ENCODE assay signal across 5 worm cellular contexts in genomic region chrII:7860221-7860928, ce11.
TF ChIP-seq lines count a peak whose summit lies in the region.

Gene lin-5 (plus strand): TSS chrII:7860574.

TF ChIP-seq in whole organism, L1 larva, 84 proteins besides CTCF, POLR2A, EP300 and RAD21 (continues in another document):
- no peak for TF ChIP-seq pag-3 (tag; optimal IDR thresholded peaks at IDR 0.05; lab: Kevin White, UChicago; ENCODE audit: borderline replicate concordance, insufficient read depth)
- no peak for TF ChIP-seq skn-1 (tag; optimal IDR thresholded peaks at IDR 0.05; lab: Kevin White, UChicago)
- TF ChIP-seq ceh-90 (tag; optimal IDR thresholded peaks at IDR 0.05; lab: Kevin White, UChicago), result no peak
- no peak for TF ChIP-seq tlp-1 (tag; optimal IDR thresholded peaks at IDR 0.05; lab: Kevin White, UChicago)
- peak; percentile 51 for TF ChIP-seq snu-23 (GFP tag; optimal IDR thresholded peaks at IDR 0.05; lab: Kevin White, UChicago)
- TF ChIP-seq F16B12.6 (tag; optimal IDR thresholded peaks at IDR 0.05; lab: Kevin White, UChicago), result peak; percentile 65
- peak; percentile 50 for TF ChIP-seq swsn-7 (tag; optimal IDR thresholded peaks at IDR 0.05; lab: Kevin White, UChicago)
- peak; percentile 5 to 89 for TF ChIP-seq efl-1 (optimal IDR thresholded peaks at IDR 0.05; lab: Kevin White, UChicago)
- peak; percentile 87 to 97 for TF ChIP-seq efl-1 (GFP tag; optimal IDR thresholded peaks at IDR 0.05 in 1 of 2; lab: Kevin White, UChicago)
- TF ChIP-seq nhr-11 (tag; optimal IDR thresholded peaks at IDR 0.05; lab: Kevin White, UChicago), result no peak
- peak; percentile 15 for TF ChIP-seq xbp-1 (tag; optimal IDR thresholded peaks at IDR 0.05; lab: Kevin White, UChicago)
- TF ChIP-seq lir-3 (tag; optimal IDR thresholded peaks at IDR 0.05; lab: Kevin White, UChicago; ENCODE audit: poor library complexity), result no peak
- no peak for TF ChIP-seq sptf-1 (tag; optimal IDR thresholded peaks at IDR 0.05; lab: Kevin White, UChicago)
- no peak for TF ChIP-seq grh-1 (GFP tag; IDR thresholded peaks at IDR 0.05; lab: Robert Waterston, UW)
- no peak for TF ChIP-seq C34B4.2 (tag; optimal IDR thresholded peaks at IDR 0.05; lab: Kevin White, UChicago)
- TF ChIP-seq alr-1 (tag; optimal IDR thresholded peaks at IDR 0.05; lab: Kevin White, UChicago; ENCODE audit: borderline replicate concordance), result peak; percentile 16
- TF ChIP-seq dsc-1 (tag; optimal IDR thresholded peaks at IDR 0.05; lab: Kevin White, UChicago), result no peak
- TF ChIP-seq mab-9 (GFP tag; IDR thresholded peaks at IDR 0.05; lab: Robert Waterston, UW), result no peak

TF ChIP-seq in whole organism, L3 larva, 47 proteins besides CTCF, POLR2A, EP300 and RAD21:
- no peak for TF ChIP-seq fos-1 (tag; optimal IDR thresholded peaks at IDR 0.05; lab: Kevin White, UChicago)
- peak; percentile 19 for TF ChIP-seq nhr-25 (tag; optimal IDR thresholded peaks at IDR 0.05; lab: Kevin White, UChicago)
- no peak for TF ChIP-seq unc-62 (GFP tag; optimal IDR thresholded peaks at IDR 0.05; lab: Kevin White, UChicago)
- no peak for TF ChIP-seq mml-1 (tag; optimal IDR thresholded peaks at IDR 0.05; lab: Kevin White, UChicago)
- TF ChIP-seq nfya-1 (tag; optimal IDR thresholded peaks at IDR 0.05; lab: Kevin White, UChicago; ENCODE audit: insufficient read depth), result peak; percentile 67
- no peak for TF ChIP-seq nhr-237 (tag; optimal IDR thresholded peaks at IDR 0.05; lab: Kevin White, UChicago)
- no peak for TF ChIP-seq tbx-2 (tag; optimal IDR thresholded peaks at IDR 0.05; lab: Kevin White, UChicago)
- TF ChIP-seq egl-5 (tag; optimal IDR thresholded peaks at IDR 0.05; lab: Kevin White, UChicago), result peak; percentile 54
- TF ChIP-seq pha-4 (tag; optimal IDR thresholded peaks at IDR 0.05; lab: Kevin White, UChicago), result peak; percentile 57
- no peak for TF ChIP-seq R02D3.7 (tag; optimal IDR thresholded peaks at IDR 0.05; lab: Kevin White, UChicago)
- TF ChIP-seq lin-15B (tag; optimal IDR thresholded peaks at IDR 0.05; lab: Kevin White, UChicago), result peak; percentile 79
- peak; percentile 57 for TF ChIP-seq hmg-11 (tag; optimal IDR thresholded peaks at IDR 0.05; lab: Kevin White, UChicago)
- peak; percentile 64 for TF ChIP-seq lin-39 (tag; optimal IDR thresholded peaks at IDR 0.05; lab: Kevin White, UChicago)
- TF ChIP-seq snpc-4 (tag; optimal IDR thresholded peaks at IDR 0.05; lab: Kevin White, UChicago), result peak; percentile 59
- no peak for TF ChIP-seq nhr-23 (tag; optimal IDR thresholded peaks at IDR 0.05; lab: Kevin White, UChicago)
- peak; percentile 5 for TF ChIP-seq elt-2 (tag; optimal IDR thresholded peaks at IDR 0.05; lab: Kevin White, UChicago)
TF ChIP-seq in whole organism, L3 larva: peak in this region for 9.

TF ChIP-seq in whole organism, early embryonic, 17 proteins besides CTCF, POLR2A, EP300 and RAD21:
- TF ChIP-seq tbx-11 (GFP tag; IDR thresholded peaks at IDR 0.05; lab: Robert Waterston, UW) (no peak), F13C5.2 (tag; optimal IDR thresholded peaks at IDR 0.05; lab: Kevin White, UChicago) (peak; percentile 26)

TF ChIP-seq in whole organism, midembryonic, 9 proteins besides CTCF, POLR2A, EP300 and RAD21:
- TF ChIP-seq klf-2 (GFP tag; conservative IDR thresholded peaks at IDR 0.05; lab: Robert Waterston, UW) (0 out of 2 replicates have a peak, but pooled peaks have one; percentile 47), cog-1 (tag; optimal IDR thresholded peaks at IDR 0.05; lab: Kevin White, UChicago) (peak; percentile 36), ztf-23 (GFP tag; IDR thresholded peaks at IDR 0.05; lab: Robert Waterston, UW) (no peak)

TF ChIP-seq in whole organism, young adult, 124 proteins besides CTCF, POLR2A, EP300 and RAD21 (continues in another document):
- TF ChIP-seq Y79H2A.3 (GFP tag; conservative IDR thresholded peaks at IDR 0.05; lab: Robert Waterston, UW) (peak; percentile 77; the same call in 1 of the 2 replicates), efl-1 (GFP tag; optimal IDR thresholded peaks at IDR 0.05; lab: Kevin White, UChicago) (peak; percentile 96), attf-5 (GFP tag; optimal IDR thresholded peaks at IDR 0.05; lab: Kevin White, UChicago) (peak; percentile 55), mcd-1 (GFP tag; IDR thresholded peaks at IDR 0.05; lab: Robert Waterston, UW) (peak; percentile 36; the same call in 1 of the 2 replicates), ets-4 (GFP tag; optimal IDR thresholded peaks at IDR 0.05; lab: Kevin White, UChicago) (no peak), K11D2.4 (GFP tag; IDR thresholded peaks at IDR 0.05; lab: Robert Waterston, UW) (no peak), madf-6 (GFP tag; IDR thresholded peaks at IDR 0.05; lab: Robert Waterston, UW) (peak; percentile 99), tbx-9 (tag; optimal IDR thresholded peaks at IDR 0.05; lab: Kevin White, UChicago; ENCODE audit: borderline replicate concordance) (no peak), ztf-6 (GFP tag; IDR thresholded peaks at IDR 0.05; lab: Robert Waterston, UW) (no peak), F55B11.4 (tag; optimal IDR thresholded peaks at IDR 0.05; lab: Kevin White, UChicago; ENCODE audit: borderline replicate concordance, insufficient read depth) (no peak), egl-18 (GFP tag; IDR thresholded peaks at IDR 0.05; lab: Robert Waterston, UW) (no peak), lsy-27 (tag; optimal IDR thresholded peaks at IDR 0.05; lab: Kevin White, UChicago; ENCODE audit: borderline replicate concordance, insufficient read depth) (no peak), sea-2 (GFP tag; IDR thresholded peaks at IDR 0.05; lab: Robert Waterston, UW) (no peak), ccch-3 (GFP tag; optimal IDR thresholded peaks at IDR 0.05; lab: Kevin White, UChicago) (no peak), dpl-1 (GFP tag; optimal IDR thresholded peaks at IDR 0.05; lab: Kevin White, UChicago) (peak; percentile 80), akir-1 (GFP tag; optimal IDR thresholded peaks at IDR 0.05; lab: Kevin White, UChicago) (no peak), T26A5.8 (tag; optimal IDR thresholded peaks at IDR 0.05; lab: Kevin White, UChicago) (no peak), ZK185.1 (tag; optimal IDR thresholded peaks at IDR 0.05; lab: Kevin White, UChicago; ENCODE audit: poor library complexity, severe bottlenecking) (no peak), B0336.3 (GFP tag; IDR thresholded peaks at IDR 0.05; lab: Robert Waterston, UW) (peak; percentile 71; the same call in 1 of the 2 replicates), lin-35 (GFP tag; optimal IDR thresholded peaks at IDR 0.05; lab: Kevin White, UChicago) (peak in 2 of 3 experiments; percentile 19 to 74), egl-44 (GFP tag; IDR thresholded peaks at IDR 0.05; lab: Robert Waterston, UW) (no peak), F49E8.2 (tag; optimal IDR thresholded peaks at IDR 0.05; lab: Kevin White, UChicago; ENCODE audit: insufficient read depth) (peak; percentile 77), F57A8.1 (GFP tag; optimal IDR thresholded peaks at IDR 0.05; lab: Kevin White, UChicago) (no peak), F23B12.7 (tag; optimal IDR thresholded peaks at IDR 0.05; lab: Kevin White, UChicago; ENCODE audit: insufficient read depth) (no peak), hrde-1 (tag; optimal IDR thresholded peaks at IDR 0.05; lab: Kevin White, UChicago; ENCODE audit: borderline replicate concordance) (peak; percentile 8), ceh-27 (GFP tag; optimal IDR thresholded peaks at IDR 0.05; lab: Kevin White, UChicago) (peak; percentile 23), Y95B8A.8 (GFP tag; IDR thresholded peaks at IDR 0.05; lab: Robert Waterston, UW) (peak; percentile 69; the same call in 1 of the 2 replicates), atf-7 (tag; optimal IDR thresholded peaks at IDR 0.05; lab: Kevin White, UChicago) (no peak), let-607 (tag; optimal IDR thresholded peaks at IDR 0.05; lab: Kevin White, UChicago) (no peak), F33H1.4 (GFP tag; IDR thresholded peaks at IDR 0.05; lab: Robert Waterston, UW) (peak; percentile 91), nfya-2 (GFP tag; IDR thresholded peaks at IDR 0.05; lab: Robert Waterston, UW) (no peak), tbp1 (GFP tag; optimal IDR thresholded peaks at IDR 0.05; lab: Kevin White, UChicago) (peak; percentile 35), ztf-26 (tag; optimal IDR thresholded peaks at IDR 0.05; lab: Kevin White, UChicago) (no peak), C17E4.6 (GFP tag; IDR thresholded peaks at IDR 0.05; lab: Robert Waterston, UW) (no peak), C06A6.2 (GFP tag; conservative IDR thresholded peaks at IDR 0.05; lab: Robert Waterston, UW) (no peak), cebp-1 (GFP tag; IDR thresholded peaks at IDR 0.05; lab: Robert Waterston, UW) (no peak), cebp-1 (tag; optimal IDR thresholded peaks at IDR 0.05; lab: Kevin White, UChicago) (peak; percentile 13), ztf-25 (GFP tag; IDR thresholded peaks at IDR 0.05; lab: Robert Waterston, UW) (no peak), somi-1 (GFP tag; optimal IDR thresholded peaks at IDR 0.05; lab: Kevin White, UChicago) (no peak), F39B2.1 (GFP tag; IDR thresholded peaks at IDR 0.05; lab: Robert Waterston, UW) (no peak), hmg-1.2 (GFP tag; IDR thresholded peaks at IDR 0.05; lab: Robert Waterston, UW) (peak; percentile 67), bed-2 (GFP tag; IDR thresholded peaks at IDR 0.05; lab: Robert Waterston, UW) (no peak), zfh-2 (GFP tag; conservative IDR thresholded peaks at IDR 0.05; lab: Robert Waterston, UW) (no peak), nfyb-1 (GFP tag; IDR thresholded peaks at IDR 0.05; lab: Robert Waterston, UW) (0 out of 2 replicates have a peak, but pooled peaks have one; percentile 33), let-526 (GFP tag; IDR thresholded peaks at IDR 0.05; lab: Robert Waterston, UW) (no peak), ztf-18 (tag; optimal IDR thresholded peaks at IDR 0.05; lab: Kevin White, UChicago) (peak; percentile 1), Y67H2A.10 (GFP tag; conservative IDR thresholded peaks at IDR 0.05; lab: Robert Waterston, UW) (no peak), zim-3 (tag; optimal IDR thresholded peaks at IDR 0.05; lab: Kevin White, UChicago) (no peak), cebp-2 (GFP tag; IDR thresholded peaks at IDR 0.05; lab: Robert Waterston, UW) (no peak), snpc-1.1 (tag; optimal IDR thresholded peaks at IDR 0.05; lab: Kevin White, UChicago; ENCODE audit: insufficient read depth) (no peak), lin-26 (GFP tag; IDR thresholded peaks at IDR 0.05; lab: Robert Waterston, UW) (no peak), hlh-26 (GFP tag; conservative IDR thresholded peaks at IDR 0.05; lab: Robert Waterston, UW) (no peak), ztf-22 (GFP tag; optimal IDR thresholded peaks at IDR 0.05; lab: Kevin White, UChicago) (no peak), Y53G8AR.9 (GFP tag; conservative IDR thresholded peaks at IDR 0.05; lab: Robert Waterston, UW) (peak; percentile 73; the same call in 1 of the 2 replicates), rec-8 (tag; optimal IDR thresholded peaks at IDR 0.05; lab: Kevin White, UChicago) (no peak)

Comparison
In these comparisons a context has a peak if more than half of its experiments do, and no peak if none do; other contexts are left out.
1. Of the 8 proteins assayed by ChIP-seq in both whole organism, young adult and whole organism, L1 larva: peak only in whole organism, young adult: unc-130; only in whole organism, L1 larva: none; in both: dpl-1, efl-1 and lin-35; in neither: 3; mixed calls (peak in some experiments, not most) for 1.